Fruit fly (Drosophila melanogaster) S2 (cell line): ENCODE measurements around the gene CG15528.

ENCODE experiments used
- CG8478 ChIP-seq: fragments of >200 bp; optimal IDR thresholded peaks from 2 replicates; lab custom pipeline; 2018
- CTCF ChIP-seq, 2 experiments: fragments of >200 bp; optimal IDR thresholded peaks; 2 replicates each; lab custom pipeline; 2018

dm6 chr3R:30091795-30092699, 40.1 kb upstream of the CG15528 start:
- TF ChIP-seq CG8478 (lab: Kevin White, UChicago) (no peak), CTCF (optimal IDR thresholded peaks at IDR 0.05; lab: Kevin White, UChicago) (no peak)
